Fruit fly (Drosophila melanogaster): ENCODE results near the gene CG9922.

The CG9922 gene

DNA sequence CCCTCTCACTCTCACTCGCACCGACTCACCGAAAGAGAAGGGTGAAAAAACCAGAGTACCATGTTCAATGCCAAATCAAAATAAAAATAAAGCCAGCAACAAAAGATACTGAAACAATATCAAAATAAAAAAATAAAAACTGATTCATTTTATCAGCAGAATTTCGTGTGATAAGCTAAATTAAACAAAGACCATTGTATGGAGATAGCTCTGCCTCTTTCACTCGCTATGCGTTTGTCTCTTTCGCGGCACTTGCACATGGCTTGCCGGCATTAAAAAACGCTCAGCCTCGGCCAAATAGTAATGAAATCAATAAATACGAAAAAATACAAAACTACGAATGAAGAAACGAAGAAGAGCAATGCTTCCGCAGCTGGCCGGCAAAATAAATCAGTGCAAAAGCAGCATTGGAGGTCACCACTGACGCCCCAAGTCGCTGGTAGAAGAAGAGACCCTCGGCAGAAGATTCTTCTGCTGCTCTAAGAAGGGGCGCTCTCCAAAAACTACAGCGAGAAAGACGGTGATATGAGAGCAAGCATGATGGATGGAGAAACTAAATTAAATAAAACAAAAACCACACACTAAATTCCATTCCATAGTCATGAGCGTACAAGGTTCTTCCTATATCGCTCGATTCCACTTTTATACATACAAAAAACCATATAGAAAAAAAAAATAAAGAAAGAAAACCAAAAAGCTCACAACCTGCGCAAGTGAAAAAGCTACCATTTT lies 11.8 kb downstream of the CG9922 start (continued):
- TF ChIP-seq hb (GFP tag; IDR thresholded peaks at IDR 0.05; ENCODE audit: partially characterized antibody) = no peak
- no peak for TF ChIP-seq Stat92E (GFP tag; optimal IDR thresholded peaks at IDR 0.05)
- TF ChIP-seq dati (GFP tag; IDR thresholded peaks at IDR 0.05) = no peak
- no peak for TF ChIP-seq CG6791 (GFP tag; IDR thresholded peaks at IDR 0.05; ENCODE audit: partially characterized antibody)
- no peak for TF ChIP-seq CG8765 (GFP tag; IDR thresholded peaks at IDR 0.05)
- no peak for TF ChIP-seq inv (GFP tag; IDR thresholded peaks at IDR 0.05; ENCODE audit: partially characterized antibody)
- TF ChIP-seq trh (GFP tag; optimal IDR thresholded peaks at IDR 0.05) = no peak
- TF ChIP-seq onecut (GFP tag; IDR thresholded peaks at IDR 0.05) = 0 out of 2 replicates have a peak, but pooled peaks have one; percentile 15
- TF ChIP-seq CG16863 (GFP tag; optimal IDR thresholded peaks at IDR 0.05) = no peak
- TF ChIP-seq ap (GFP tag; IDR thresholded peaks at IDR 0.05) = no peak
- TF ChIP-seq zen2 (GFP tag; IDR thresholded peaks at IDR 0.05; ENCODE audit: partially characterized antibody) = no peak
- TF ChIP-seq tx (GFP tag; optimal IDR thresholded peaks at IDR 0.05) = no peak
- no peak for TF ChIP-seq sima (GFP tag; optimal IDR thresholded peaks at IDR 0.05)
- no peak for TF ChIP-seq sisA (GFP tag; IDR thresholded peaks at IDR 0.05)
- TF ChIP-seq CG18476 (GFP tag; optimal IDR thresholded peaks at IDR 0.05) = no peak
- TF ChIP-seq sens (GFP tag) = peak; percentile 66
- no peak for TF ChIP-seq CG11093 (GFP tag; IDR thresholded peaks at IDR 0.05)
- TF ChIP-seq CG12236 (GFP tag; optimal IDR thresholded peaks at IDR 0.05) = no peak
- TF ChIP-seq Eip74EF (GFP tag; optimal IDR thresholded peaks at IDR 0.05) = peak in 1 of 2 experiments; percentile 93
- no peak for TF ChIP-seq grn (GFP tag; optimal IDR thresholded peaks at IDR 0.05)
- TF ChIP-seq ssp (GFP tag; IDR thresholded peaks at IDR 0.05) = no peak
- no peak for TF ChIP-seq psq (GFP tag; optimal IDR thresholded peaks at IDR 0.05)
- TF ChIP-seq ftz-f1 (GFP tag; optimal IDR thresholded peaks at IDR 0.05) = peak; percentile 46
- no peak for TF ChIP-seq ato (GFP tag; IDR thresholded peaks at IDR 0.05; ENCODE audit: partially characterized antibody)
- TF ChIP-seq exex (tag; optimal IDR thresholded peaks at IDR 0.05) = peak; percentile 56
- TF ChIP-seq HLH3B (GFP tag; IDR thresholded peaks at IDR 0.05) = no peak
- TF ChIP-seq Ets65A (GFP tag) = no peak
- no peak for TF ChIP-seq ase (GFP tag; IDR thresholded peaks at IDR 0.05)
- no peak for TF ChIP-seq sr (GFP tag; IDR thresholded peaks at IDR 0.05)
- TF ChIP-seq unc-4 (GFP tag; IDR thresholded peaks at IDR 0.05; ENCODE audit: partially characterized antibody) = no peak
- no peak for TF ChIP-seq CG13287 (GFP tag; IDR thresholded peaks at IDR 0.05; ENCODE audit: partially characterized antibody)
- no peak for TF ChIP-seq ab (GFP tag; optimal IDR thresholded peaks at IDR 0.05)
- TF ChIP-seq Nf-YB (GFP tag; optimal IDR thresholded peaks at IDR 0.05) = no peak
- TF ChIP-seq ewg (GFP tag; optimal IDR thresholded peaks at IDR 0.05) = no peak
- no peak for TF ChIP-seq stwl (tag; optimal IDR thresholded peaks at IDR 0.05)
- TF ChIP-seq CG17829 (tag; optimal IDR thresholded peaks at IDR 0.05) = no peak
- peak; percentile 81 for TF ChIP-seq CG10321 (GFP tag; IDR thresholded peaks at IDR 0.05)
- TF ChIP-seq Dip3 (GFP tag; optimal IDR thresholded peaks at IDR 0.05) = no peak
- TF ChIP-seq Chrac-16 (GFP tag; optimal IDR thresholded peaks at IDR 0.05) = no peak
- peak; percentile 42; the same call in 1 of the 2 replicates for TF ChIP-seq GATAe (GFP tag; conservative IDR thresholded peaks at IDR 0.05)
- TF ChIP-seq CG10462 (GFP tag; optimal IDR thresholded peaks at IDR 0.05) = no peak
- TF ChIP-seq lov (optimal IDR thresholded peaks at IDR 0.05) = no peak
- no peak for TF ChIP-seq lov (GFP tag; IDR thresholded peaks at IDR 0.05)
- no peak for TF ChIP-seq bbx (GFP tag; IDR thresholded peaks at IDR 0.05; ENCODE audit: partially characterized antibody)
- peak; percentile 89 for TF ChIP-seq sd (tag; optimal IDR thresholded peaks at IDR 0.05)
- TF ChIP-seq CG6654 (GFP tag; optimal IDR thresholded peaks at IDR 0.05) = no peak
- peak; percentile 56 for TF ChIP-seq lab (GFP tag; optimal IDR thresholded peaks at IDR 0.05)
- no peak for TF ChIP-seq klu (GFP tag; IDR thresholded peaks at IDR 0.05)
- TF ChIP-seq CG11723 (GFP tag; optimal IDR thresholded peaks at IDR 0.05) = no peak
- TF ChIP-seq CG10565 (GFP tag; optimal IDR thresholded peaks at IDR 0.05) = no peak
